Worm (Caenorhabditis elegans): ENCODE results near the gene C01G5.5.

The C01G5.5 gene

ce11 chrIV:6556624-6557368 lies 32.4 kb downstream of the C01G5.5 start, which contains the start of gene try-3 (continued):
- TF ChIP-seq snpc-1.1 (tag; optimal IDR thresholded peaks at IDR 0.05; ENCODE audit: insufficient read depth) (peak; percentile 50), rec-8 (tag; optimal IDR thresholded peaks at IDR 0.05) (peak; percentile 18 to 46), attf-5 (GFP tag; optimal IDR thresholded peaks at IDR 0.05) (peak; percentile 54), lin-54 (GFP tag; optimal IDR thresholded peaks at IDR 0.05) (peak; percentile 74), B0035.1 (tag; optimal IDR thresholded peaks at IDR 0.05) (peak; percentile 36), mes-4 (tag; optimal IDR thresholded peaks at IDR 0.05) (no peak), attf-3 (GFP tag; conservative IDR thresholded peaks at IDR 0.05) (no peak; the same call in 1 of the 2 replicates), ceh-100 (GFP tag; IDR thresholded peaks at IDR 0.05) (peak; percentile 72), nhr-90 (tag; optimal IDR thresholded peaks at IDR 0.05) (peak; percentile 71), fkh-3 (tag; optimal IDR thresholded peaks at IDR 0.05) (no peak), ztf-6 (GFP tag; IDR thresholded peaks at IDR 0.05) (0 out of 2 replicates have a peak, but pooled peaks have one; percentile 66), ekl-4 (GFP tag; IDR thresholded peaks at IDR 0.05) (peak; percentile 71), lag-1 (GFP tag; IDR thresholded peaks at IDR 0.05) (no peak), nfya-1 (tag; optimal IDR thresholded peaks at IDR 0.05; ENCODE audit: borderline replicate concordance, insufficient read depth) (no peak), F37B4.10 (GFP tag; IDR thresholded peaks at IDR 0.05) (0 out of 2 replicates have a peak, but pooled peaks have one; percentile 59), tbp1 (GFP tag; optimal IDR thresholded peaks at IDR 0.05) (peak; percentile 98), nhr-120 (GFP tag; IDR thresholded peaks at IDR 0.05) (no peak), efl-1 (GFP tag; optimal IDR thresholded peaks at IDR 0.05) (no peak), F52B5.7 (tag; optimal IDR thresholded peaks at IDR 0.05) (peak; percentile 75), akir-1 (GFP tag; optimal IDR thresholded peaks at IDR 0.05) (no peak), madf-8 (GFP tag; conservative IDR thresholded peaks at IDR 0.05) (peak; percentile 42), ztf-3 (GFP tag; optimal IDR thresholded peaks at IDR 0.05) (peak; percentile 18), F55B11.4 (tag; optimal IDR thresholded peaks at IDR 0.05; ENCODE audit: borderline replicate concordance, insufficient read depth) (no peak), athp-1 (tag; optimal IDR thresholded peaks at IDR 0.05) (peak; percentile 65), Y53F4B.3 (GFP tag; IDR thresholded peaks at IDR 0.05) (no peak), aptf-3 (GFP tag; IDR thresholded peaks at IDR 0.05) (0 out of 2 replicates have a peak, but pooled peaks have one; percentile 18), let-607 (tag; optimal IDR thresholded peaks at IDR 0.05) (peak in 1 of 2 experiments; percentile 42), madf-3 (GFP tag; IDR thresholded peaks at IDR 0.05) (peak; percentile 78; the same call in 1 of the 2 replicates), sdz-38 (tag; optimal IDR thresholded peaks at IDR 0.05) (no peak), sptf-2 (GFP tag; optimal IDR thresholded peaks at IDR 0.05) (peak; percentile 61), F39B2.1 (GFP tag; IDR thresholded peaks at IDR 0.05) (no peak), xnd-1 (tag; optimal IDR thresholded peaks at IDR 0.05) (no peak), cebp-2 (GFP tag; IDR thresholded peaks at IDR 0.05) (peak; percentile 79; the same call in 1 of the 2 replicates), Y56A3A.18 (GFP tag; IDR thresholded peaks at IDR 0.05) (0 out of 2 replicates have a peak, but pooled peaks have one; percentile 27), ceh-27 (GFP tag; optimal IDR thresholded peaks at IDR 0.05) (peak; percentile 73), nfyb-1 (GFP tag; IDR thresholded peaks at IDR 0.05) (peak; percentile 80), Y53G8AR.9 (GFP tag; conservative IDR thresholded peaks at IDR 0.05) (peak; percentile 72; the same call in 1 of the 2 replicates), snpc-4 (GFP tag; optimal IDR thresholded peaks at IDR 0.05) (peak; percentile 79), snpc-4 (tag; optimal IDR thresholded peaks at IDR 0.05) (peak; percentile 18 to 93 (median 89)), K12H6.12 (tag; optimal IDR thresholded peaks at IDR 0.05) (peak; percentile 82), B0261.1 (tag; optimal IDR thresholded peaks at IDR 0.05) (peak; percentile 89), rcor-1 (GFP tag; IDR thresholded peaks at IDR 0.05) (peak; percentile 68), gei-17 (GFP tag; optimal IDR thresholded peaks at IDR 0.05) (no peak), ztf-25 (GFP tag; IDR thresholded peaks at IDR 0.05) (peak; percentile 63; the same call in 1 of the 2 replicates), tbx-9 (tag; optimal IDR thresholded peaks at IDR 0.05; ENCODE audit: borderline replicate concordance) (no peak), mcd-1 (GFP tag; IDR thresholded peaks at IDR 0.05) (peak; percentile 82)

Data from whole organism, young adult.